Worm (Caenorhabditis elegans) whole organism, young adult: Measurements from ENCODE around the gene K12H6.2.

Source experiments
- athp-1 ChIP-seq: sonication (generic microtip); optimal IDR thresholded peaks from 2 replicates; lab custom pipeline; 2017; ENCODE audit warnings: mild to moderate bottlenecking, missing genetic modification characterization, missing compliant biosample characterization
- bed-2 ChIP-seq: fragments of 200-800 bp; sonication (Bioruptor generic); IDR thresholded peaks from 2 replicates; pipeline ENCODE4 v1.3.6; 2022; ENCODE audit warnings: missing genetic modification reagents, missing genetic modification characterization, missing compliant biosample characterization
- hlh-26 ChIP-seq: fragments of 200-800 bp; sonication (Bioruptor generic); conservative IDR thresholded peaks from 2 replicates; pipeline ENCODE4 v1.3.6; 2022; ENCODE audit warnings: missing genetic modification reagents, missing genetic modification characterization, missing compliant biosample characterization
- lin-40 ChIP-seq: sonication (generic microtip); optimal IDR thresholded peaks from 2 replicates; lab custom pipeline; 2016; ENCODE audit warnings: missing genetic modification characterization, mild to moderate bottlenecking, missing compliant biosample characterization, missing genotype, missing genetic modification reagents
- lin-54 ChIP-seq: fragments of 200-800 bp; sonication (Bioruptor generic); optimal IDR thresholded peaks from 2 replicates; lab custom pipeline; 2018; ENCODE audit warnings: mild to moderate bottlenecking, missing genetic modification characterization, missing compliant biosample characterization
- mcd-1 ChIP-seq: fragments of 200-800 bp; sonication (Bioruptor generic); IDR thresholded peaks from 2 replicates; pipeline ENCODE4 v1.3.6; 2022; ENCODE audit warnings: missing genetic modification reagents, missing genetic modification characterization, missing compliant biosample characterization
- mel-28 ChIP-seq: sonication (generic microtip); optimal IDR thresholded peaks from 2 replicates; lab custom pipeline; 2016; ENCODE audit warnings: borderline replicate concordance, mild to moderate bottlenecking, missing genetic modification characterization, missing compliant biosample characterization
- nfya-1 ChIP-seq: sonication (generic microtip); optimal IDR thresholded peaks from 2 replicates; lab custom pipeline; 2017; ENCODE audit warnings: antibody characterized with exemption, missing compliant biosample characterization, missing genetic modification characterization, borderline replicate concordance; ENCODE audit not compliant: insufficient read depth
- snpc-3.4 ChIP-seq: sonication (generic microtip); optimal IDR thresholded peaks from 2 replicates; lab custom pipeline; 2017; ENCODE audit warnings: missing genetic modification characterization, mild to moderate bottlenecking, missing compliant biosample characterization, antibody characterized with exemption, moderate library complexity, missing genotype, missing genetic modification reagents
- snpc-4 ChIP-seq, 5 experiments: fragments of 150-350 bp in 1 of 5; sonication (generic microtip) in 4 of 5; optimal IDR thresholded peaks; 2 replicates each; lab custom pipeline; 2014 to 2018; ENCODE audit warnings: missing genetic modification characterization in 5 of 5, missing biosample characterization in 3 of 5, antibody characterized with exemption in 2 of 5, mild to moderate bottlenecking in 2 of 5, missing compliant biosample characterization in 2 of 5, missing genotype in 2 of 5, moderate library complexity in 2 of 5, missing genetic modification reagents in 1 of 5
- unc-62 ChIP-seq: fragments of 150-350 bp; optimal IDR thresholded peaks from 2 replicates; lab custom pipeline; 2014; ENCODE audit warnings: missing biosample characterization, missing genetic modification reagents, missing genetic modification characterization
- zfh-2 ChIP-seq: fragments of 200-800 bp; sonication (Bioruptor generic); conservative IDR thresholded peaks from 2 replicates; pipeline ENCODE4 v1.3.6; 2022; ENCODE audit warnings: missing genetic modification reagents, missing genetic modification characterization, missing compliant biosample characterization

ce11 chrII:2816676-2817075, 1.3 kb upstream of the K12H6.2 start, which contains the start of gene set-13:
- TF ChIP-seq unc-62 (GFP tag; lab: Kevin White, UChicago) = no peak
- TF ChIP-seq lin-54 = no peak
- no peak for TF ChIP-seq zfh-2 (GFP tag; lab: Robert Waterston, UW)
- TF ChIP-seq snpc-3.4 (tag; lab: Kevin White, UChicago) = no peak
- TF ChIP-seq bed-2 (GFP tag; lab: Robert Waterston, UW) = no peak
- TF ChIP-seq mcd-1 (GFP tag; lab: Robert Waterston, UW) = no peak
- TF ChIP-seq athp-1 = no peak
- no peak for TF ChIP-seq hlh-26 (GFP tag; lab: Robert Waterston, UW)
- TF ChIP-seq lin-40 (tag; lab: Kevin White, UChicago) = no peak
- TF ChIP-seq mel-28 (tag; lab: Kevin White, UChicago) = no peak
- no peak for TF ChIP-seq nfya-1
- TF ChIP-seq snpc-4 (GFP tag; optimal IDR thresholded peaks at IDR 0.05; lab: Kevin White, UChicago) = no peak
- no peak for TF ChIP-seq snpc-4 (tag; optimal IDR thresholded peaks at IDR 0.05; lab: Kevin White, UChicago)
